Worm (Caenorhabditis elegans): ENCODE results near the gene paf-2.

ce11 chrX:4283989-4284388, 13.6 kb downstream of the paf-2 start, which contains the start of gene ets-10:
- TF ChIP-seq mxl-2 (GFP tag; conservative IDR thresholded peaks at IDR 0.05) (no peak), mxl-3 (GFP tag; optimal IDR thresholded peaks at IDR 0.05) (no peak), aly-2 (tag; optimal IDR thresholded peaks at IDR 0.05) (no peak)

Data from whole organism, L4 larva.